Fruit fly (Drosophila melanogaster) whole organism, wandering third instar larva: ENCODE measurements around the gene CG14739.

Experiments
- CG9705 ChIP-seq: fragments of 200-800 bp; sonication (Bioruptor generic); optimal IDR thresholded peaks from 2 replicates; lab custom pipeline; 2018; ENCODE audit warnings: missing biosample characterization, mild to moderate bottlenecking, missing genetic modification characterization
- Dif ChIP-seq: fragments of 200-275, 200-300 bp; sonication (Bioruptor generic); optimal IDR thresholded peaks from 2 replicates; lab custom pipeline; 2018; ENCODE audit warnings: missing biosample characterization, missing genetic modification characterization; ENCODE audit not compliant: partially characterized antibody
- GATAd ChIP-seq: sonication (Bioruptor generic); optimal IDR thresholded peaks from 2 replicates; lab custom pipeline; 2016; ENCODE audit warnings: missing biosample characterization, missing genetic modification characterization
- HLH106 ChIP-seq: fragments of 200-800 bp; optimal IDR thresholded peaks from 3 replicates; lab custom pipeline; 2019; ENCODE audit warnings: missing biosample characterization, mild to moderate bottlenecking, missing genetic modification characterization, moderate library complexity
- Hnf4 ChIP-seq: fragments of 200-800 bp; sonication (Bioruptor generic); optimal IDR thresholded peaks from 2 replicates; lab custom pipeline; 2016; ENCODE audit warnings: missing biosample characterization, mild to moderate bottlenecking, missing genetic modification characterization
- Jra ChIP-seq: sonication (Bioruptor generic); optimal IDR thresholded peaks from 2 replicates; lab custom pipeline; 2016; ENCODE audit warnings: missing biosample characterization, missing genetic modification characterization
- OdsH ChIP-seq: fragments of 200-800 bp; sonication (Bioruptor generic); optimal IDR thresholded peaks from 2 replicates; lab custom pipeline; 2016; ENCODE audit warnings: missing biosample characterization, mild to moderate bottlenecking, missing genetic modification characterization
- Vsx2 ChIP-seq: fragments of 200-300, 225-300 bp; sonication (Bioruptor generic); optimal IDR thresholded peaks from 2 replicates; lab custom pipeline; 2018; ENCODE audit warnings: missing biosample characterization, missing genetic modification characterization; ENCODE audit not compliant: partially characterized antibody
- br ChIP-seq: fragments of 200-800 bp; sonication (Bioruptor generic); optimal IDR thresholded peaks from 2 replicates; lab custom pipeline; 2016; ENCODE audit warnings: missing biosample characterization, missing genetic modification characterization
- brk ChIP-seq: fragments of 200-800 bp; sonication (Bioruptor generic); optimal IDR thresholded peaks from 2 replicates; lab custom pipeline; 2016; ENCODE audit warnings: missing biosample characterization, mild to moderate bottlenecking, missing genetic modification characterization
- dmrt93B ChIP-seq: fragments of 200-800 bp; sonication (Bioruptor generic); optimal IDR thresholded peaks from 2 replicates; lab custom pipeline; 2018; ENCODE audit warnings: missing biosample characterization, mild to moderate bottlenecking, missing genetic modification characterization
- ey ChIP-seq: fragments of 200-800 bp; sonication (Bioruptor generic); optimal IDR thresholded peaks from 2 replicates; lab custom pipeline; 2016; ENCODE audit warnings: missing biosample characterization, missing genetic modification characterization
- foxo ChIP-seq, 2 experiments: fragments of 200-800 bp; sonication (Bioruptor generic); optimal IDR thresholded peaks; 2 replicates in 1 of 2; 3 replicates in 1 of 2; lab custom pipeline; 2016 to 2017; ENCODE audit warnings: missing biosample characterization in 2 of 2, missing genetic modification characterization in 2 of 2
- h ChIP-seq: fragments of 200-800 bp; sonication (Bioruptor generic); optimal IDR thresholded peaks from 3 replicates; lab custom pipeline; 2016; ENCODE audit warnings: missing biosample characterization, mild to moderate bottlenecking, missing genetic modification characterization
- jim ChIP-seq: fragments of 175-275, 200-325 bp; sonication (Bioruptor generic); optimal IDR thresholded peaks from 2 replicates; lab custom pipeline; 2016; ENCODE audit warnings: missing biosample characterization, mild to moderate bottlenecking, missing genetic modification characterization
- lola ChIP-seq: fragments of >200 bp; optimal IDR thresholded peaks from 2 replicates; lab custom pipeline; 2017; ENCODE audit warnings: missing biosample characterization, missing genetic modification characterization
- psq ChIP-seq: fragments of 200-800 bp; sonication (Bioruptor generic); optimal IDR thresholded peaks from 3 replicates; lab custom pipeline; 2017; ENCODE audit warnings: missing biosample characterization, mild to moderate bottlenecking, missing genetic modification characterization, moderate library complexity
- sage ChIP-seq: fragments of 200-800 bp; sonication (Bioruptor generic); optimal IDR thresholded peaks from 2 replicates; lab custom pipeline; 2016; ENCODE audit warnings: missing biosample characterization, mild to moderate bottlenecking, missing genetic modification characterization
- sv ChIP-seq: fragments of 200-800 bp; sonication (Bioruptor generic); optimal IDR thresholded peaks from 3 replicates; lab custom pipeline; 2016; ENCODE audit warnings: missing biosample characterization, missing genetic modification characterization
- tai ChIP-seq: sonication (Bioruptor generic); optimal IDR thresholded peaks from 2 replicates; lab custom pipeline; 2016; ENCODE audit warnings: missing biosample characterization, missing genetic modification characterization
- usp ChIP-seq: fragments of >200 bp; optimal IDR thresholded peaks from 2 replicates; lab custom pipeline; 2017; ENCODE audit warnings: missing biosample characterization, missing genetic modification characterization
- woc ChIP-seq: sonication (Bioruptor generic); optimal IDR thresholded peaks from 2 replicates; lab custom pipeline; 2016; ENCODE audit warnings: missing biosample characterization, mild to moderate bottlenecking, missing genetic modification characterization

CG14739 gene

dm6 chr3R:12006417-12006816 is 42.6 kb downstream of the CG14739 start:
- no peak for TF ChIP-seq br (GFP tag; lab: Kevin White, UChicago)
- no peak for TF ChIP-seq CG9705 (GFP tag; lab: Kevin White, UChicago)
- no peak for TF ChIP-seq OdsH (GFP tag; lab: Kevin White, UChicago)
- TF ChIP-seq tai (GFP tag; lab: Kevin White, UChicago), result no peak
- TF ChIP-seq woc (GFP tag; lab: Kevin White, UChicago), result no peak

- TF ChIP-seq GATAd (GFP tag; lab: Kevin White, UChicago) (no peak), OdsH (GFP tag; lab: Kevin White, UChicago) (no peak), ey (GFP tag; lab: Kevin White, UChicago) (no peak), foxo (GFP tag; optimal IDR thresholded peaks at IDR 0.05; lab: Kevin White, UChicago) (no peak), Vsx2 (GFP tag; lab: Kevin White, UChicago) (no peak), lola (GFP tag; lab: Kevin White, UChicago) (no peak), Jra (GFP tag; lab: Kevin White, UChicago) (no peak), sv (no peak), brk (GFP tag; lab: Kevin White, UChicago) (no peak), tai (GFP tag; lab: Kevin White, UChicago) (no peak), psq (GFP tag; lab: Kevin White, UChicago) (no peak), h (GFP tag; lab: Kevin White, UChicago) (no peak), Dif (GFP tag; lab: Kevin White, UChicago) (no peak), usp (GFP tag; lab: Kevin White, UChicago) (no peak), dmrt93B (GFP tag; lab: Kevin White, UChicago) (no peak), HLH106 (tag; lab: Kevin White, UChicago) (no peak), jim (GFP tag; lab: Kevin White, UChicago) (no peak)
- TF ChIP-seq, all 38 proteins: peak for 0
Measured at dm6 chr3R:12005417-12005816, 43.6 kb downstream of the CG14739 start, which contains the start of gene Tk. Gene Tk (minus strand): TSS chr3R:12005473.

dm6 chr3R:11999074-11999473 is 49.9 kb downstream of the CG14739 start, which contains the start of gene Ect3:
Gene Ect3 (plus strand): TSS chr3R:11999278.
- TF ChIP-seq lola (GFP tag; lab: Kevin White, UChicago) (no peak), Hnf4 (no peak), sage (GFP tag; lab: Kevin White, UChicago) (no peak), GATAd (GFP tag; lab: Kevin White, UChicago) (no peak)
